Fruit fly (Drosophila melanogaster): ENCODE measurements around the gene Fnta.
A peak's percentile ranks its signal among the peaks of the same experiment; 100 is the strongest.

Gene Fnta

DNA sequence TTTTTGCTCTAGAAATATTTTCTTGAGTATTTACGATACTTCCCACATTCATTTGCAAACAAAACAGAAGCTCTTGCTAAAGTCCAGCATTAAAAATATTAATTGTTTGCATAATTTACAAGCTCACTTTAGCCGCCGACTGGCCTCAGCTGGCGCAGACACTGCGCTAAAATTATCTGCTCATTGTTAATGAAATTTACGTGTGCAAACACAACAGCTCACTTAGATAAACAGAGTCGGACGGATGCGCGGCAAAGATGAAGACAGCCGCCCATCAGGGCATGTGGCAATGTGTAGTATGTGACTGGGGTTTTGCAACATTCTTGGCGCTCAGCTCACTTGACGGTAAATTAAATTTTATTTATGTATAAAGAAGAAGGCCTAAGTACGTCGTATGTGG, 1.5 kb downstream of the Fnta start:
- no peak for TF ChIP-seq svp (GFP tag)
- TF ChIP-seq Sox102F (GFP tag; optimal IDR thresholded peaks at IDR 0.05): no peak
- TF ChIP-seq Eip78C (GFP tag): peak; percentile 67
- no peak for TF ChIP-seq CG6276 (GFP tag; optimal IDR thresholded peaks at IDR 0.05)
- no peak for TF ChIP-seq CG1621 (tag; optimal IDR thresholded peaks at IDR 0.05)
- peak; percentile 91 for TF ChIP-seq fkh (GFP tag; optimal IDR thresholded peaks at IDR 0.05)
- TF ChIP-seq OdsH (GFP tag; optimal IDR thresholded peaks at IDR 0.05): no peak
- no peak for TF ChIP-seq Hr4 (GFP tag; optimal IDR thresholded peaks at IDR 0.05)
- peak; percentile 18 for TF ChIP-seq esn (GFP tag; optimal IDR thresholded peaks at IDR 0.05)
- TF ChIP-seq CG8632 (GFP tag; optimal IDR thresholded peaks at IDR 0.05): no peak
- no peak for TF ChIP-seq CG11294 (GFP tag; IDR thresholded peaks at IDR 0.05)

DNA sequence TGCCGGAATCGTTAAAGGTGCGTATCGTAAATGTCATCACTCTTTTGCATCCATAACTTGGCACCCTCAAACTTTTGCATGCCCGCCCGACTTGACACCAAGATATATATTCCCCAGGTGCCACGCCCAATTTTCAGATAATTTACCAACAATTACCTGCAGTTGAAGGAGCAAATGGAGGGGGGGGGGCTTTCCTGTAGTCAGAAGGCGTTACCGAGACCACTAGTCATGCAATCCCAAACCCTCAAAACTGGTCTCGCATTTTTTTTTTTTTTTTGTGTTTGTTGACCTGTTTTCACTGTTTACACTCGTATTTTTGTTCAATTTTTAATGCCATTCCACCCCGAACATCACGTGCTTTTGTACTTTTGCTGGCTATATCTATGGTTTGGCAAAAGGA, 4.8 kb downstream of the Fnta start:
- TF ChIP-seq ss (GFP tag; optimal IDR thresholded peaks at IDR 0.05) (peak in 1 of 2 experiments; percentile 90), CG6854 (GFP tag; optimal IDR thresholded peaks at IDR 0.05) (no peak), CG6163 (GFP tag; IDR thresholded peaks at IDR 0.05) (no peak), Eip78C (GFP tag) (peak; percentile 34), CG32006 (GFP tag; optimal IDR thresholded peaks at IDR 0.05) (no peak), Blimp-1 (GFP tag; optimal IDR thresholded peaks at IDR 0.05) (peak; percentile 6), Lpt (GFP tag; optimal IDR thresholded peaks at IDR 0.05) (no peak)

DNA sequence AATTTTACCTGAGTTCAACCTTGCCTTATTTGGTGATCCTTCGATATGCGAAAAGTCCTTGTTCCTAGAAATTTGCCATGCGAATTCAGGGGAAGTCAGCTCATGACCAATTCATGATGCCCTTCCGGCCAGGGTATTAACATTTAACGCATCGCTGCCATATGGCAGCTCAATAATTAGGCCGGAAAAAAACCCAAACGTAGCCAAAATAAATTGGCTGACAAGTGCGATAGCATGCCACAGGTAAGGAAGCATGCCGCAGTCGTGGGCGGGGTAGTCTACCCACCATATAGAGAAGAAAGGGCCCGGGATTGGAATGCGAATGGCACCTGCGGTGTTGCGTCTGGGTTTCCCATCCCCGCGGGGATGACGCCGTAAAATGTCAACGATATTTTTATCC, 6.7 kb downstream of the Fnta start:
- no peak for TF ChIP-seq pdm3 (GFP tag; optimal IDR thresholded peaks at IDR 0.05)
- no peak for TF ChIP-seq vri (GFP tag; optimal IDR thresholded peaks at IDR 0.05)
- TF ChIP-seq Sox14 (GFP tag; optimal IDR thresholded peaks at IDR 0.05): no peak
- TF ChIP-seq CG6792 (GFP tag; optimal IDR thresholded peaks at IDR 0.05): no peak
- no peak for TF ChIP-seq CG3032 (tag; optimal IDR thresholded peaks at IDR 0.05)
- TF ChIP-seq ss (GFP tag; optimal IDR thresholded peaks at IDR 0.05): no peak
- no peak for TF ChIP-seq Hr4 (GFP tag; optimal IDR thresholded peaks at IDR 0.05)
- no peak for TF ChIP-seq svp (GFP tag)
- TF ChIP-seq CG11762 (GFP tag; optimal IDR thresholded peaks at IDR 0.05; ENCODE audit: insufficient read depth): no peak
- TF ChIP-seq CG9139 (GFP tag; optimal IDR thresholded peaks at IDR 0.05): no peak
- TF ChIP-seq CG3919 (GFP tag; optimal IDR thresholded peaks at IDR 0.05): no peak
- no peak for TF ChIP-seq Sox102F (GFP tag; optimal IDR thresholded peaks at IDR 0.05)

DNA sequence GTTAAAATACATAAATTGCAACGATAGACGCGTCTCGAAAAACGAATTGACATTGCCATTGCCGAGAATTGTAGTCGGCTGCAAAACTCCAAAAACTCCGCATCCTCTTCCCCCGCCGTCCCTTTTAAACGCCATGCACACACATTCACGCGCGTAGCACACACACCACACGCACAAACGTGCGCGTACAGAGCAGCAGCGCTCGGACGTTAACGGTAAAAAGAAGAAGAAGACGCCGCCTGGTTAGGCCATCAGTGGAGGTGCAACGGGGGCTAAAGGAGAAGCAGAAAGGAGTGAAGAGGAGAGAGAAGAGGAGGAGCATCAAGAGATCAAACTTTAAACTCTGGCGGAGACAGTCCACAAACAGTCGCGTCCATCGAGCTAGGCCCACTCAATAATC, 8.2 kb downstream of the Fnta start:
- no peak for TF ChIP-seq fd59A (GFP tag; optimal IDR thresholded peaks at IDR 0.05)

DNA sequence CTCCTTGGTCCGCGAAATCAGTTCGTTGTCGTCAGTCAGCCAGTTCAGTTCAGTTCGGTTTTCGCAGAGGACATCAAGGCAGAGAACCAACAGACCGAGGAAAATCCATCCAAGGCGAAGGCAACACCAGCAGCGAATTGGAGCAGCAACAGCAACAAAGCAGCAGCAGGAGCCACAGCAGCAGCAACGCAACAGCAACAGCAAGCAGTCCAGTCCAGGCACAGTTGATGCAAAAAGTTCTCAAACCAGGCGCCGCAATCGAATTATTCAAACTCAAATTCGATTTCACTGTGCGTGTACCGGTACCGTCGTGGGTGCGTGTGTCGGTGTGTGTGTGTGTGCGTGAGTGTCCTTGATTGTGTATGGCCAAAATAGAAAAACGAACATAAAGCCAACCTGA, 8.7 kb downstream of the Fnta start, which contains the start of gene CG15628:
Gene CG15628, plus strand, starts transcription at position 18 of the 400 bp plus-strand sequence.
- TF ChIP-seq CG6808 (GFP tag; optimal IDR thresholded peaks at IDR 0.05) (no peak), CG10631 (GFP tag; optimal IDR thresholded peaks at IDR 0.05) (no peak), Ets21C (GFP tag; optimal IDR thresholded peaks at IDR 0.05) (no peak), CG8632 (GFP tag; optimal IDR thresholded peaks at IDR 0.05) (no peak), Eip93F (GFP tag; optimal IDR thresholded peaks at IDR 0.05) (no peak), CG3919 (GFP tag; optimal IDR thresholded peaks at IDR 0.05) (no peak), CG1621 (tag; optimal IDR thresholded peaks at IDR 0.05) (no peak), CG7368 (GFP tag; optimal IDR thresholded peaks at IDR 0.05) (no peak), Ets96B (tag; optimal IDR thresholded peaks at IDR 0.05) (no peak), CG8119 (GFP tag; IDR thresholded peaks at IDR 0.05) (no peak), fkh (GFP tag; optimal IDR thresholded peaks at IDR 0.05) (no peak), CG32006 (GFP tag; optimal IDR thresholded peaks at IDR 0.05) (no peak)
